Fruit fly (Drosophila melanogaster) whole organism, embryonic: ENCODE measurements around the gene CG42240.
A peak's percentile ranks its signal among the peaks of the same experiment; 100 is the strongest.

ENCODE experiments used
- Aef1 ChIP-seq: fragments of 200-800 bp; sonication (Bioruptor generic); IDR thresholded peaks from 3 replicates; pipeline ENCODE4 v1.3.6; 2022; ENCODE audit warnings: missing biosample characterization, missing genetic modification characterization
- Bdp1 ChIP-seq: fragments of 200-800 bp; sonication (Bioruptor generic); optimal IDR thresholded peaks from 3 replicates; lab custom pipeline; 2016; ENCODE audit warnings: missing biosample characterization, missing genetic modification characterization
- Bteb2 ChIP-seq: fragments of 200-800 bp; sonication (Bioruptor generic); optimal IDR thresholded peaks from 2 replicates; lab custom pipeline; 2016; ENCODE audit warnings: missing biosample characterization, missing genetic modification characterization
- CG1024 ChIP-seq: fragments of 200-800 bp; sonication (Bioruptor generic); IDR thresholded peaks from 2 replicates; pipeline ENCODE4 v1.3.6; 2022; ENCODE audit warnings: missing biosample characterization, missing genetic modification characterization
- CG11695 ChIP-seq: fragments of 200-800 bp; sonication (Bioruptor generic); IDR thresholded peaks from 3 replicates; pipeline ENCODE4 v1.3.6; 2022; ENCODE audit warnings: missing biosample characterization, missing genetic modification characterization
- CG14860 ChIP-seq: fragments of 200-800 bp; sonication (Bioruptor generic); IDR thresholded peaks from 3 replicates; pipeline ENCODE4 v1.3.6; 2022; ENCODE audit warnings: missing biosample characterization, missing genetic modification characterization; ENCODE audit not compliant: partially characterized antibody
- CG1603 ChIP-seq: fragments of 200-800 bp; sonication (Bioruptor generic); optimal IDR thresholded peaks from 2 replicates; lab custom pipeline; 2019; ENCODE audit warnings: missing biosample characterization, mild to moderate bottlenecking, missing genetic modification characterization, moderate library complexity
- CG17186 ChIP-seq: fragments of 200-800 bp; sonication (Bioruptor generic); optimal IDR thresholded peaks from 3 replicates; lab custom pipeline; 2017; ENCODE audit warnings: missing biosample characterization, missing genetic modification reagents, missing genetic modification characterization
- CG18262 ChIP-seq: fragments of 200-800 bp; optimal IDR thresholded peaks from 3 replicates; lab custom pipeline; 2019; ENCODE audit warnings: missing biosample characterization, mild to moderate bottlenecking, missing genetic modification characterization, moderate library complexity
- CG3065 ChIP-seq: fragments of 200-800 bp; sonication (Bioruptor generic); optimal IDR thresholded peaks from 2 replicates; lab custom pipeline; 2016; ENCODE audit warnings: missing biosample characterization, missing genetic modification characterization
- CG3847 ChIP-seq: fragments of 200-800 bp; sonication (Bioruptor generic); IDR thresholded peaks from 2 replicates; pipeline ENCODE4 v1.3.6; 2022; ENCODE audit warnings: missing biosample characterization, missing genetic modification characterization
- CG4854 ChIP-seq: fragments of 200-800 bp; sonication (Bioruptor generic); optimal IDR thresholded peaks from 2 replicates; lab custom pipeline; 2016; ENCODE audit warnings: missing biosample characterization, missing genetic modification characterization, inconsistent platforms
- CG7271 ChIP-seq: fragments of 200-800 bp; sonication (Bioruptor generic); optimal IDR thresholded peaks from 2 replicates; lab custom pipeline; 2018; ENCODE audit warnings: missing biosample characterization, mild to moderate bottlenecking, missing genetic modification characterization, moderate library complexity
- CG7556 ChIP-seq: fragments of 200-800 bp; sonication (Bioruptor generic); optimal IDR thresholded peaks from 2 replicates; lab custom pipeline; 2017; ENCODE audit warnings: missing biosample characterization, mild to moderate bottlenecking, missing genetic modification characterization
- CG7839 ChIP-seq: fragments of 200-800 bp; sonication (Bioruptor generic); optimal IDR thresholded peaks from 3 replicates; lab custom pipeline; 2018; ENCODE audit warnings: missing biosample characterization, mild to moderate bottlenecking, missing genetic modification characterization, moderate library complexity
- CG7963 ChIP-seq: fragments of 200-800 bp; sonication (Bioruptor generic); IDR thresholded peaks from 3 replicates; pipeline ENCODE4 v1.3.6; 2022; ENCODE audit warnings: missing biosample characterization, missing genetic modification characterization; ENCODE audit not compliant: partially characterized antibody
- CG9727 ChIP-seq: fragments of 200-800 bp; sonication (Bioruptor generic); optimal IDR thresholded peaks from 3 replicates; lab custom pipeline; 2017; ENCODE audit warnings: missing biosample characterization, mild to moderate bottlenecking, missing genetic modification characterization
- Chrac-16 ChIP-seq: fragments of 200-800 bp; sonication (Bioruptor generic); optimal IDR thresholded peaks from 3 replicates; lab custom pipeline; 2016; ENCODE audit warnings: missing biosample characterization, missing genetic modification characterization
- Dbx ChIP-seq: fragments of 200-800 bp; sonication (Bioruptor generic); IDR thresholded peaks from 3 replicates; pipeline ENCODE4 v1.3.6; 2022; ENCODE audit warnings: missing biosample characterization, missing genetic modification characterization
- Deaf1 ChIP-seq: fragments of 200-800 bp; optimal IDR thresholded peaks from 3 replicates; lab custom pipeline; 2019; ENCODE audit warnings: missing biosample characterization, mild to moderate bottlenecking, missing genetic modification characterization, moderate library complexity
- Ets65A ChIP-seq: fragments of 200-800 bp; sonication (Bioruptor generic); peaks from one replicate; lab custom pipeline; 2016; ENCODE audit warnings: missing biosample characterization, missing genetic modification characterization
- GATAe ChIP-seq: fragments of 200-800 bp; sonication (Bioruptor generic); conservative IDR thresholded peaks from 2 replicates; pipeline ENCODE4 v1.3.6; 2022; ENCODE audit warnings: missing biosample characterization, missing genetic modification characterization
- Hr3 ChIP-seq: fragments of 200-800 bp; sonication (Bioruptor generic); optimal IDR thresholded peaks from 3 replicates; lab custom pipeline; 2016; ENCODE audit warnings: missing biosample characterization, missing genetic modification characterization
- Lim3 ChIP-seq: fragments of 200-800 bp; sonication (Bioruptor generic); IDR thresholded peaks from 2 replicates; pipeline ENCODE4 v1.3.6; 2022; ENCODE audit warnings: missing biosample characterization, missing genetic modification characterization
- Mes4 ChIP-seq: fragments of 200-800 bp; sonication (Bioruptor generic); optimal IDR thresholded peaks from 2 replicates; lab custom pipeline; 2016; ENCODE audit warnings: missing biosample characterization, missing genetic modification characterization
- PHDP ChIP-seq: fragments of 200-800 bp; sonication (Bioruptor generic); optimal IDR thresholded peaks from 3 replicates; lab custom pipeline; 2018; ENCODE audit warnings: missing biosample characterization, mild to moderate bottlenecking, missing genetic modification characterization, moderate library complexity
- YL-1 ChIP-seq: fragments of 200-800 bp; sonication (Bioruptor generic); optimal IDR thresholded peaks from 3 replicates; lab custom pipeline; 2017; ENCODE audit warnings: missing biosample characterization, mild to moderate bottlenecking, missing genetic modification characterization
- amos ChIP-seq: fragments of 200-800 bp; sonication (Bioruptor generic); IDR thresholded peaks from 2 replicates; pipeline ENCODE4 v1.3.6; 2022; ENCODE audit warnings: missing biosample characterization, missing genetic modification characterization; ENCODE audit not compliant: partially characterized antibody
- chm ChIP-seq: fragments of 200-800 bp; sonication (Bioruptor generic); IDR thresholded peaks from 2 replicates; pipeline ENCODE4 v1.3.6; 2022; ENCODE audit warnings: missing biosample characterization, missing genetic modification characterization
- ci ChIP-seq: fragments of 200-800 bp; sonication (Bioruptor generic); IDR thresholded peaks from 3 replicates; pipeline ENCODE4 v1.3.6; 2022; ENCODE audit warnings: missing biosample characterization, missing genetic modification characterization
- eve ChIP-seq, 2 experiments: fragments of >200 bp; optimal IDR thresholded peaks; 2 replicates each; lab custom pipeline; 2017; ENCODE audit warnings: missing biosample characterization in 2 of 2, missing genetic modification characterization in 2 of 2
- fru ChIP-seq: fragments of >200 bp; optimal IDR thresholded peaks from 2 replicates; lab custom pipeline; 2017
- ftz-f1 ChIP-seq: fragments of 200-800 bp; sonication (Bioruptor generic); optimal IDR thresholded peaks from 2 replicates; lab custom pipeline; 2016; ENCODE audit warnings: missing biosample characterization, missing genetic modification characterization
- hbn ChIP-seq: fragments of 200-800 bp; sonication (Bioruptor generic); IDR thresholded peaks from 2 replicates; pipeline ENCODE4 v1.3.6; 2022; ENCODE audit warnings: missing biosample characterization, missing genetic modification characterization; ENCODE audit not compliant: partially characterized antibody
- ind ChIP-seq: fragments of 200-800 bp; sonication (Bioruptor generic); optimal IDR thresholded peaks from 3 replicates; lab custom pipeline; 2016; ENCODE audit warnings: missing biosample characterization, missing genetic modification characterization
- jumu ChIP-seq: fragments of 200-800 bp; sonication (Bioruptor generic); optimal IDR thresholded peaks from 3 replicates; lab custom pipeline; 2016; ENCODE audit warnings: missing biosample characterization, missing genetic modification characterization
- ken ChIP-seq: fragments of 200-800 bp; sonication (Bioruptor generic); IDR thresholded peaks from 3 replicates; pipeline ENCODE4 v1.3.6; 2022; ENCODE audit warnings: missing biosample characterization, missing genetic modification characterization
- lola ChIP-seq, 3 experiments: fragments of >200 bp in 2 of 3; fragments of 200-800 bp in 1 of 3; sonication (Bioruptor generic) in 1 of 3; optimal IDR thresholded peaks; 2 replicates each; lab custom pipeline; 2017 to 2019; ENCODE audit warnings: missing biosample characterization in 3 of 3, missing genetic modification characterization in 3 of 3, mild to moderate bottlenecking in 1 of 3, moderate library complexity in 1 of 3
- mirr ChIP-seq: fragments of 200-800 bp; sonication (Bioruptor generic); optimal IDR thresholded peaks from 3 replicates; lab custom pipeline; 2018; ENCODE audit warnings: missing biosample characterization, mild to moderate bottlenecking, missing genetic modification characterization
- nau ChIP-seq: fragments of 200-800 bp; sonication (Bioruptor generic); optimal IDR thresholded peaks from 3 replicates; lab custom pipeline; 2017; ENCODE audit warnings: missing biosample characterization, mild to moderate bottlenecking, missing genetic modification characterization, missing genetic modification reagents
- onecut ChIP-seq: fragments of 200-800 bp; sonication (Bioruptor generic); IDR thresholded peaks from 2 replicates; pipeline ENCODE4 v1.3.6; 2022; ENCODE audit warnings: missing biosample characterization, missing genetic modification characterization
- pfk ChIP-seq: fragments of 200-800 bp; sonication (Bioruptor generic); optimal IDR thresholded peaks from 2 replicates; lab custom pipeline; 2018; ENCODE audit warnings: missing biosample characterization, mild to moderate bottlenecking, missing genetic modification characterization, moderate library complexity
- pita ChIP-seq: fragments of 200-800 bp; sonication (Bioruptor generic); optimal IDR thresholded peaks from 2 replicates; lab custom pipeline; 2017; ENCODE audit warnings: missing biosample characterization, mild to moderate bottlenecking, missing genetic modification characterization
- pros ChIP-seq: fragments of 200-800 bp; sonication (Bioruptor generic); optimal IDR thresholded peaks from 3 replicates; lab custom pipeline; 2019; ENCODE audit warnings: missing biosample characterization, mild to moderate bottlenecking, missing genetic modification characterization, moderate library complexity
- row ChIP-seq: fragments of 200-800 bp; sonication (Bioruptor generic); IDR thresholded peaks from 3 replicates; pipeline ENCODE4 v1.3.6; 2022; ENCODE audit warnings: missing biosample characterization, missing genetic modification characterization
- salm ChIP-seq: fragments of 200-800 bp; sonication (Bioruptor generic); optimal IDR thresholded peaks from 2 replicates; lab custom pipeline; 2018; ENCODE audit warnings: missing biosample characterization, mild to moderate bottlenecking, missing genetic modification characterization
- seq ChIP-seq: fragments of 200-800 bp; sonication (Bioruptor generic); IDR thresholded peaks from 2 replicates; pipeline ENCODE4 v1.3.6; 2022; ENCODE audit warnings: missing biosample characterization, missing genetic modification characterization
- tll ChIP-seq, 2 experiments: fragments of 200-800 bp in 1 of 2; fragments of >200 bp in 1 of 2; sonication (Bioruptor generic) in 1 of 2; optimal IDR thresholded peaks; 2 replicates each; lab custom pipeline; 2017 to 2019; ENCODE audit warnings: missing biosample characterization in 2 of 2, missing genetic modification characterization in 2 of 2, mild to moderate bottlenecking in 1 of 2, moderate library complexity in 1 of 2
- trem ChIP-seq: fragments of 200-800 bp; optimal IDR thresholded peaks from 3 replicates; lab custom pipeline; 2019; ENCODE audit warnings: missing biosample characterization, mild to moderate bottlenecking, missing genetic modification characterization, moderate library complexity
- unpg ChIP-seq: fragments of 200-800 bp; sonication (Bioruptor generic); optimal IDR thresholded peaks from 3 replicates; lab custom pipeline; 2018; ENCODE audit warnings: missing biosample characterization, mild to moderate bottlenecking, missing genetic modification characterization, moderate library complexity

The CG42240 gene

dm6 chrX:6346926-6347367 is 16.3 kb downstream of the CG42240 start, which contains the start of gene CG3847 (continued):
- 0 out of 3 replicates have a peak, but pooled peaks have one; percentile 19 for TF ChIP-seq Aef1
- TF ChIP-seq CG1024 (GFP tag; lab: Robert Waterston, UW): no peak
- peak; percentile 83 for TF ChIP-seq trem
- 0 out of 2 replicates have a peak, but pooled peaks have one; percentile 11 for TF ChIP-seq onecut (GFP tag; lab: Robert Waterston, UW)
- TF ChIP-seq seq (GFP tag; lab: Robert Waterston, UW): no peak
- peak; percentile 52; the same call in 2 of the 3 replicates for TF ChIP-seq Dbx (GFP tag; lab: Robert Waterston, UW)
- TF ChIP-seq amos (GFP tag; lab: Robert Waterston, UW): peak; percentile 80
- TF ChIP-seq nau (GFP tag; lab: Kevin White, UChicago): peak; percentile 11
- TF ChIP-seq Hr3 (GFP tag; lab: Kevin White, UChicago): peak; percentile 14
- no peak for TF ChIP-seq pros
- TF ChIP-seq eve (GFP tag; optimal IDR thresholded peaks at IDR 0.05; lab: Kevin White, UChicago): no peak
- peak; percentile 64; the same call in 1 of the 2 replicates for TF ChIP-seq chm (GFP tag; lab: Robert Waterston, UW)
- TF ChIP-seq lola (GFP tag; optimal IDR thresholded peaks at IDR 0.05; lab: Kevin White, UChicago): peak in 1 of 3 experiments; percentile 3
- no peak for TF ChIP-seq pita (GFP tag; lab: Kevin White, UChicago)
- TF ChIP-seq ftz-f1: peak; percentile 82
- TF ChIP-seq ci: peak; percentile 74; the same call in 2 of the 3 replicates
- peak; percentile 26 for TF ChIP-seq mirr
- TF ChIP-seq pfk (GFP tag; lab: Kevin White, UChicago): peak; percentile 33
- peak; percentile 26 for TF ChIP-seq ind (GFP tag; lab: Kevin White, UChicago)
- TF ChIP-seq GATAe (GFP tag; lab: Robert Waterston, UW): no peak
- peak; percentile 48; the same call in 1 of the 3 replicates for TF ChIP-seq row (GFP tag; lab: Robert Waterston, UW)
- peak; percentile 4 for TF ChIP-seq Mes4 (GFP tag; lab: Kevin White, UChicago)
- TF ChIP-seq Lim3 (GFP tag; lab: Robert Waterston, UW): no peak
- no peak for TF ChIP-seq salm
- peak; percentile 55 for TF ChIP-seq CG7271 (tag; lab: Kevin White, UChicago)
- TF ChIP-seq Ets65A (GFP tag; lab: Kevin White, UChicago): peak; percentile 88
- TF ChIP-seq Deaf1: peak; percentile 16
- TF ChIP-seq Chrac-16 (GFP tag; lab: Kevin White, UChicago): no peak
- TF ChIP-seq CG17186 (GFP tag; lab: Kevin White, UChicago): peak; percentile 72
- no peak for TF ChIP-seq Bdp1 (GFP tag; lab: Kevin White, UChicago)
- peak; percentile 52; the same call in 1 of the 3 replicates for TF ChIP-seq CG14860 (GFP tag; lab: Robert Waterston, UW)
- 0 out of 3 replicates have a peak, but pooled peaks have one; percentile 20 for TF ChIP-seq CG11695 (GFP tag; lab: Robert Waterston, UW)
- 0 out of 3 replicates have a peak, but pooled peaks have one; percentile 50 for TF ChIP-seq ken (GFP tag; lab: Robert Waterston, UW)
- TF ChIP-seq CG9727 (GFP tag; lab: Kevin White, UChicago): peak; percentile 43
- peak; percentile 99 for TF ChIP-seq CG3847 (GFP tag; lab: Robert Waterston, UW)
- peak; percentile 70 for TF ChIP-seq hbn (GFP tag; lab: Robert Waterston, UW)
- TF ChIP-seq fru (lab: Kevin White, UChicago): no peak
- TF ChIP-seq jumu (GFP tag; lab: Kevin White, UChicago): peak; percentile 67
- TF ChIP-seq CG3065 (GFP tag; lab: Kevin White, UChicago): no peak
- TF ChIP-seq CG18262: peak; percentile 25
- TF ChIP-seq unpg (GFP tag; lab: Kevin White, UChicago): peak; percentile 19
- peak; percentile 44 for TF ChIP-seq Bteb2 (GFP tag; lab: Kevin White, UChicago)
- TF ChIP-seq tll (GFP tag; optimal IDR thresholded peaks at IDR 0.05; lab: Kevin White, UChicago): peak in 1 of 2 experiments; percentile 33
- no peak for TF ChIP-seq CG7963
- TF ChIP-seq CG7839 (tag; lab: Kevin White, UChicago): peak; percentile 8
- TF ChIP-seq CG7556 (GFP tag; lab: Kevin White, UChicago): peak; percentile 27
- no peak for TF ChIP-seq PHDP (tag; lab: Kevin White, UChicago)
- peak; percentile 89 for TF ChIP-seq YL-1 (GFP tag; lab: Kevin White, UChicago)
- peak; percentile 85 for TF ChIP-seq CG1603 (tag; lab: Kevin White, UChicago)
- peak; percentile 59 for TF ChIP-seq CG4854
